Worm (Caenorhabditis elegans) whole organism, young adult: Measurements from ENCODE around the gene C35D10.12.

Experiments used
- B0019.2 ChIP-seq: fragments of 200-800 bp; sonication (Bioruptor generic); conservative IDR thresholded peaks from 2 replicates; pipeline ENCODE4 v1.3.6; 2022; ENCODE audit warnings: missing genetic modification reagents, missing genetic modification characterization, missing compliant biosample characterization
- F22D6.2 ChIP-seq: sonication (generic microtip); optimal IDR thresholded peaks from 2 replicates; lab custom pipeline; 2016; ENCODE audit warnings: mild to moderate bottlenecking, missing genetic modification characterization, missing compliant biosample characterization
- F39B2.1 ChIP-seq: fragments of 200-800 bp; sonication (Bioruptor generic); IDR thresholded peaks from 2 replicates; pipeline ENCODE4 v1.3.6; 2022; ENCODE audit warnings: missing genetic modification reagents, missing genetic modification characterization, missing compliant biosample characterization
- F57C9.4 ChIP-seq: sonication (generic microtip); optimal IDR thresholded peaks from 2 replicates; lab custom pipeline; 2017; ENCODE audit warnings: mild to moderate bottlenecking, missing genetic modification characterization, missing compliant biosample characterization
- T07F8.4 ChIP-seq: sonication (generic microtip); optimal IDR thresholded peaks from 2 replicates; lab custom pipeline; 2016; ENCODE audit warnings: mild to moderate bottlenecking, missing genetic modification characterization, moderate library complexity, missing compliant biosample characterization
- T26A5.8 ChIP-seq: sonication (generic microtip); optimal IDR thresholded peaks from 2 replicates; lab custom pipeline; 2016; ENCODE audit warnings: missing genetic modification characterization, missing compliant biosample characterization
- Y53F4B.3 ChIP-seq: fragments of 200-800 bp; sonication (Bioruptor generic); IDR thresholded peaks from 2 replicates; pipeline ENCODE4 v1.3.6; 2022; ENCODE audit warnings: missing genetic modification reagents, missing genetic modification characterization, missing compliant biosample characterization
- Y67H2A.10 ChIP-seq: fragments of 200-800 bp; sonication (Bioruptor generic); conservative IDR thresholded peaks from 2 replicates; pipeline ENCODE4 v1.3.6; 2022; ENCODE audit warnings: missing genetic modification reagents, missing genetic modification characterization, missing compliant biosample characterization
- Y79H2A.3 ChIP-seq: fragments of 200-800 bp; sonication (Bioruptor generic); conservative IDR thresholded peaks from 2 replicates; pipeline ENCODE4 v1.3.6; 2022; ENCODE audit warnings: missing genetic modification reagents, missing genetic modification characterization, missing compliant biosample characterization
- ZK185.1 ChIP-seq: sonication (generic microtip); optimal IDR thresholded peaks from 2 replicates; lab custom pipeline; 2016; ENCODE audit warnings: mild to moderate bottlenecking, missing genetic modification characterization, missing compliant biosample characterization; ENCODE audit not compliant: poor library complexity, severe bottlenecking
- aptf-2 ChIP-seq: fragments of 200-800 bp; sonication (Bioruptor generic); conservative IDR thresholded peaks from 2 replicates; pipeline ENCODE4 v1.3.6; 2022; ENCODE audit warnings: missing genetic modification reagents, missing genetic modification characterization, missing compliant biosample characterization
- attf-3 ChIP-seq: fragments of 200-800 bp; sonication (Bioruptor generic); conservative IDR thresholded peaks from 2 replicates; pipeline ENCODE4 v1.3.6; 2022; ENCODE audit warnings: missing genetic modification reagents, missing genetic modification characterization, missing compliant biosample characterization
- attf-5 ChIP-seq: fragments of 200-800 bp; sonication (Bioruptor generic); optimal IDR thresholded peaks from 2 replicates; lab custom pipeline; 2018; ENCODE audit warnings: mild to moderate bottlenecking, missing genetic modification characterization, missing compliant biosample characterization
- bed-2 ChIP-seq: fragments of 200-800 bp; sonication (Bioruptor generic); IDR thresholded peaks from 2 replicates; pipeline ENCODE4 v1.3.6; 2022; ENCODE audit warnings: missing genetic modification reagents, missing genetic modification characterization, missing compliant biosample characterization
- ccch-3 ChIP-seq: fragments of 200-800 bp; sonication (Bioruptor generic); optimal IDR thresholded peaks from 2 replicates; lab custom pipeline; 2018; ENCODE audit warnings: mild to moderate bottlenecking, missing genetic modification characterization, missing compliant biosample characterization
- ceh-100 ChIP-seq: fragments of 200-800 bp; sonication (Bioruptor generic); IDR thresholded peaks from 2 replicates; pipeline ENCODE4 v1.3.6; 2022; ENCODE audit warnings: missing genetic modification reagents, missing genetic modification characterization, missing compliant biosample characterization
- ceh-40 ChIP-seq: fragments of 200-800 bp; sonication (Bioruptor generic); IDR thresholded peaks from 2 replicates; pipeline ENCODE4 v1.3.6; 2022; ENCODE audit warnings: missing genetic modification characterization, missing compliant biosample characterization
- dox-1 ChIP-seq: fragments of 200-800 bp; sonication (Bioruptor generic); IDR thresholded peaks from 2 replicates; pipeline ENCODE4 v1.3.6; 2022; ENCODE audit warnings: missing genetic modification reagents, missing genetic modification characterization, missing compliant biosample characterization
- dpl-1 ChIP-seq: fragments of 150-350 bp; optimal IDR thresholded peaks from 2 replicates; lab custom pipeline; 2014; ENCODE audit warnings: missing biosample characterization, missing genetic modification reagents, missing genetic modification characterization
- egl-44 ChIP-seq: fragments of 200-800 bp; sonication (Bioruptor generic); IDR thresholded peaks from 2 replicates; pipeline ENCODE4 v1.3.6; 2022; ENCODE audit warnings: missing genetic modification reagents, missing genetic modification characterization, missing compliant biosample characterization
- ekl-4 ChIP-seq: fragments of 200-800 bp; sonication (Bioruptor generic); IDR thresholded peaks from 2 replicates; pipeline ENCODE4 v1.3.6; 2022; ENCODE audit warnings: missing genetic modification reagents, missing genetic modification characterization, missing compliant biosample characterization
- ets-4 ChIP-seq: fragments of 200-800 bp; sonication (Bioruptor generic); optimal IDR thresholded peaks from 2 replicates; lab custom pipeline; 2018; ENCODE audit warnings: mild to moderate bottlenecking, missing genetic modification characterization, missing compliant biosample characterization
- fkh-3 ChIP-seq: sonication (generic microtip); optimal IDR thresholded peaks from 2 replicates; lab custom pipeline; 2016; ENCODE audit warnings: mild to moderate bottlenecking, missing genetic modification characterization, missing compliant biosample characterization
- gei-17 ChIP-seq: fragments of 200-800 bp; sonication (Bioruptor generic); optimal IDR thresholded peaks from 2 replicates; lab custom pipeline; 2018; ENCODE audit warnings: mild to moderate bottlenecking, missing genetic modification characterization, missing compliant biosample characterization
- hmg-20 ChIP-seq: fragments of 200-800 bp; sonication (Bioruptor generic); IDR thresholded peaks from 2 replicates; pipeline ENCODE4 v1.3.6; 2022; ENCODE audit warnings: missing genetic modification reagents, missing genetic modification characterization, missing compliant biosample characterization
- hsf-1 ChIP-seq: fragments of 200-800 bp; sonication (Bioruptor generic); IDR thresholded peaks from 2 replicates; pipeline ENCODE4 v1.3.6; 2022; ENCODE audit warnings: missing genetic modification reagents, missing genetic modification characterization, missing compliant biosample characterization
- let-607 ChIP-seq, 2 experiments: fragments of 200-800 bp in 1 of 2; sonication (Bioruptor generic) in 1 of 2; sonication (generic microtip) in 1 of 2; optimal IDR thresholded peaks; 2 replicates each; lab custom pipeline; 2016 to 2018; ENCODE audit warnings: mild to moderate bottlenecking in 2 of 2, missing compliant biosample characterization in 2 of 2, missing genetic modification characterization in 2 of 2, moderate library complexity in 2 of 2, missing genotype in 1 of 2
- lin-26 ChIP-seq: fragments of 200-800 bp; sonication (Bioruptor generic); IDR thresholded peaks from 2 replicates; pipeline ENCODE4 v1.3.6; 2022; ENCODE audit warnings: missing genetic modification reagents, missing genetic modification characterization, missing compliant biosample characterization
- madf-10 ChIP-seq: sonication (generic microtip); optimal IDR thresholded peaks from 2 replicates; lab custom pipeline; 2016; ENCODE audit warnings: mild to moderate bottlenecking, missing genetic modification characterization, missing compliant biosample characterization
- madf-3 ChIP-seq: fragments of 200-800 bp; sonication (Bioruptor generic); IDR thresholded peaks from 2 replicates; pipeline ENCODE4 v1.3.6; 2022; ENCODE audit warnings: missing genetic modification reagents, missing genetic modification characterization, missing compliant biosample characterization
- nhr-27 ChIP-seq: fragments of 200-800 bp; sonication (Bioruptor generic); optimal IDR thresholded peaks from 2 replicates; lab custom pipeline; 2018; ENCODE audit warnings: mild to moderate bottlenecking, missing genetic modification characterization, moderate library complexity, missing compliant biosample characterization
- rec-8 ChIP-seq, 2 experiments: sonication (generic microtip); optimal IDR thresholded peaks; 2 replicates each; lab custom pipeline; 2016; ENCODE audit warnings: mild to moderate bottlenecking in 2 of 2, missing genetic modification characterization in 2 of 2, missing genetic modification reagents in 2 of 2, missing genotype in 2 of 2, missing biosample characterization in 1 of 2, missing compliant biosample characterization in 1 of 2, moderate library complexity in 1 of 2
- sdz-38 ChIP-seq: sonication (generic microtip); optimal IDR thresholded peaks from 2 replicates; lab custom pipeline; 2016; ENCODE audit warnings: missing genotype, missing genetic modification characterization, missing compliant biosample characterization
- snpc-4 ChIP-seq, 5 experiments: fragments of 150-350 bp in 1 of 5; sonication (generic microtip) in 4 of 5; optimal IDR thresholded peaks; 2 replicates each; lab custom pipeline; 2014 to 2018; ENCODE audit warnings: missing genetic modification characterization in 5 of 5, missing biosample characterization in 3 of 5, antibody characterized with exemption in 2 of 5, mild to moderate bottlenecking in 2 of 5, missing compliant biosample characterization in 2 of 5, missing genotype in 2 of 5, moderate library complexity in 2 of 5, missing genetic modification reagents in 1 of 5
- tbx-9 ChIP-seq: sonication (generic microtip); optimal IDR thresholded peaks from 2 replicates; lab custom pipeline; 2016; ENCODE audit warnings: borderline replicate concordance, missing genetic modification characterization, inconsistent platforms, missing compliant biosample characterization
- tlf-1 ChIP-seq: fragments of 200-800 bp; sonication (Bioruptor generic); optimal IDR thresholded peaks from 2 replicates; lab custom pipeline; 2018; ENCODE audit warnings: mild to moderate bottlenecking, missing genetic modification characterization, missing compliant biosample characterization
- unc-130 ChIP-seq: sonication (generic microtip); optimal IDR thresholded peaks from 2 replicates; lab custom pipeline; 2016; ENCODE audit warnings: missing genetic modification reagents, missing genetic modification characterization, missing compliant biosample characterization
- xnd-1 ChIP-seq: sonication (generic microtip); optimal IDR thresholded peaks from 2 replicates; lab custom pipeline; 2016; ENCODE audit warnings: missing genotype, missing genetic modification reagents, missing genetic modification characterization, missing compliant biosample characterization
- zim-3 ChIP-seq: sonication (generic microtip); optimal IDR thresholded peaks from 2 replicates; lab custom pipeline; 2017; ENCODE audit warnings: mild to moderate bottlenecking, missing genetic modification characterization, moderate library complexity, missing compliant biosample characterization
- ztf-6 ChIP-seq: fragments of 200-800 bp; sonication (Bioruptor generic); IDR thresholded peaks from 2 replicates; pipeline ENCODE4 v1.3.6; 2022; ENCODE audit warnings: missing genetic modification reagents, missing genetic modification characterization, missing compliant biosample characterization

C35D10.12 gene

ce11 chrIII:4844327-4844726 lies 30.2 kb downstream of the C35D10.12 start, which contains the start of the genes clec-157 and fkh-5:
Gene clec-157, minus strand, starts transcription at chrIII:4844427.
Gene fkh-5, plus strand, starts transcription at chrIII:4844662.
- TF ChIP-seq ccch-3 (GFP tag; lab: Kevin White, UChicago) (no peak), attf-3 (GFP tag; lab: Robert Waterston, UW) (no peak), ceh-40 (GFP tag; lab: Robert Waterston, UW) (no peak), tbx-9 (no peak), hsf-1 (GFP tag; lab: Robert Waterston, UW) (no peak), rec-8 (tag; optimal IDR thresholded peaks at IDR 0.05; lab: Kevin White, UChicago) (no peak), gei-17 (GFP tag; lab: Kevin White, UChicago) (no peak), Y53F4B.3 (GFP tag; lab: Robert Waterston, UW) (no peak), B0019.2 (no peak), F22D6.2 (tag; lab: Kevin White, UChicago) (no peak), lin-26 (GFP tag; lab: Robert Waterston, UW) (no peak), fkh-3 (tag; lab: Kevin White, UChicago) (no peak), F57C9.4 (tag; lab: Kevin White, UChicago) (no peak), let-607 (tag; optimal IDR thresholded peaks at IDR 0.05; lab: Kevin White, UChicago) (no peak), madf-10 (tag; lab: Kevin White, UChicago) (no peak), nhr-27 (no peak), tlf-1 (GFP tag; lab: Kevin White, UChicago) (no peak), ZK185.1 (no peak), hmg-20 (GFP tag; lab: Robert Waterston, UW) (no peak), unc-130 (GFP tag; lab: Kevin White, UChicago) (no peak)

- no peak for TF ChIP-seq xnd-1 (tag; lab: Kevin White, UChicago)
- TF ChIP-seq ceh-100 (GFP tag; lab: Robert Waterston, UW), result no peak
- no peak for TF ChIP-seq ekl-4
- no peak for TF ChIP-seq ztf-6 (GFP tag; lab: Robert Waterston, UW)
- no peak for TF ChIP-seq bed-2 (GFP tag; lab: Robert Waterston, UW)
- no peak for TF ChIP-seq madf-3 (GFP tag; lab: Robert Waterston, UW)
- TF ChIP-seq attf-5 (GFP tag; lab: Kevin White, UChicago), result no peak
- no peak for TF ChIP-seq snpc-4 (GFP tag; optimal IDR thresholded peaks at IDR 0.05; lab: Kevin White, UChicago)
- TF ChIP-seq snpc-4 (tag; optimal IDR thresholded peaks at IDR 0.05; lab: Kevin White, UChicago), result no peak
- TF ChIP-seq Y53F4B.3 (GFP tag; lab: Robert Waterston, UW), result no peak
- no peak for TF ChIP-seq gei-17 (GFP tag; lab: Kevin White, UChicago)
- TF ChIP-seq ets-4 (GFP tag; lab: Kevin White, UChicago), result no peak
- TF ChIP-seq Y67H2A.10 (GFP tag; lab: Robert Waterston, UW), result no peak
- no peak for TF ChIP-seq dpl-1 (GFP tag; lab: Kevin White, UChicago)
- no peak for TF ChIP-seq egl-44 (GFP tag; lab: Robert Waterston, UW)
- TF ChIP-seq zim-3, result no peak
Observed at ce11 chrIII:4842173-4842572, 32.4 kb downstream of the C35D10.12 start, which contains the start of gene clec-156. Gene clec-156, minus strand, starts transcription at chrIII:4842273.

ce11 chrIII:4837429-4837828 lies 37.1 kb downstream of the C35D10.12 start, which contains the start of the genes acbp-7 and F26A1.19:
Gene acbp-7, plus strand, starts transcription at chrIII:4837729.
Gene F26A1.19, plus strand, starts transcription at chrIII:4837731.
- TF ChIP-seq aptf-2 (GFP tag; lab: Robert Waterston, UW) (no peak), ceh-40 (GFP tag; lab: Robert Waterston, UW) (no peak), Y79H2A.3 (GFP tag; lab: Robert Waterston, UW) (no peak), sdz-38 (tag; lab: Kevin White, UChicago) (no peak), F39B2.1 (GFP tag; lab: Robert Waterston, UW) (no peak), dox-1 (GFP tag; lab: Robert Waterston, UW) (no peak), T26A5.8 (tag; lab: Kevin White, UChicago) (no peak), T07F8.4 (no peak), tbx-9 (no peak)
